Fruit fly (Drosophila melanogaster) whole organism, embryonic: ENCODE data around the gene CG32073.

Source experiments
- Awh ChIP-seq: fragments of 200-800 bp; sonication (Bioruptor generic); IDR thresholded peaks from 2 replicates; pipeline ENCODE4, ENCODE4 v1.3.6; 2022; ENCODE audit warnings: missing biosample characterization, missing genetic modification characterization
- CG11504 ChIP-seq: fragments of 200-800 bp; sonication (Bioruptor generic); optimal IDR thresholded peaks from 3 replicates; lab custom pipeline; 2019; ENCODE audit warnings: missing biosample characterization, mild to moderate bottlenecking, missing genetic modification characterization, moderate library complexity
- CG12071 ChIP-seq: fragments of 200-800 bp; sonication (Bioruptor generic); optimal IDR thresholded peaks from 3 replicates; lab custom pipeline; 2018; ENCODE audit warnings: missing biosample characterization, mild to moderate bottlenecking, missing genetic modification characterization
- CG12391 ChIP-seq: fragments of 200-800 bp; sonication (Bioruptor generic); optimal IDR thresholded peaks from 3 replicates; lab custom pipeline; 2018; ENCODE audit warnings: missing biosample characterization, mild to moderate bottlenecking, missing genetic modification characterization, moderate library complexity
- CG13296 ChIP-seq: fragments of 200-800 bp; sonication (Bioruptor generic); optimal IDR thresholded peaks from 3 replicates; lab custom pipeline; 2018; ENCODE audit warnings: missing biosample characterization, mild to moderate bottlenecking, missing genetic modification characterization
- CG14667 ChIP-seq: fragments of 200-800 bp; sonication (Bioruptor generic); IDR thresholded peaks from 2 replicates; pipeline ENCODE4 v1.3.6; 2022; ENCODE audit warnings: missing biosample characterization, missing genetic modification characterization
- CG15011 ChIP-seq: fragments of 200-800 bp; sonication (Bioruptor generic); optimal IDR thresholded peaks from 3 replicates; lab custom pipeline; 2018; ENCODE audit warnings: missing biosample characterization, mild to moderate bottlenecking, missing genetic modification characterization
- CG15269 ChIP-seq: fragments of 200-800 bp; sonication (Bioruptor generic); optimal IDR thresholded peaks from 2 replicates; lab custom pipeline; 2018; ENCODE audit warnings: missing biosample characterization, mild to moderate bottlenecking, missing genetic modification characterization, moderate library complexity
- CG16779 ChIP-seq: fragments of 200-800 bp; sonication (Bioruptor generic); IDR thresholded peaks from 2 replicates; pipeline ENCODE4 v1.3.6; 2022; ENCODE audit warnings: missing biosample characterization, missing genetic modification characterization
- CG16863 ChIP-seq: fragments of 200-800 bp; sonication (Bioruptor generic); optimal IDR thresholded peaks from 3 replicates; lab custom pipeline; 2016; ENCODE audit warnings: missing biosample characterization, missing genetic modification characterization
- CG17829 ChIP-seq: fragments of 200-800 bp; optimal IDR thresholded peaks from 2 replicates; lab custom pipeline; 2019; ENCODE audit warnings: missing biosample characterization, mild to moderate bottlenecking, missing genetic modification characterization, moderate library complexity
- CG1832 ChIP-seq: fragments of 200-800 bp; sonication (Bioruptor generic); optimal IDR thresholded peaks from 2 replicates; lab custom pipeline; 2017; ENCODE audit warnings: missing biosample characterization, mild to moderate bottlenecking, missing genetic modification characterization, inconsistent platforms
- CG18476 ChIP-seq: fragments of 200-800 bp; sonication (Bioruptor generic); optimal IDR thresholded peaks from 2 replicates; lab custom pipeline; 2016; ENCODE audit warnings: missing biosample characterization, mild to moderate bottlenecking, missing genetic modification characterization
- CG30431 ChIP-seq: fragments of 200-800 bp; sonication (Bioruptor generic); optimal IDR thresholded peaks from 2 replicates; lab custom pipeline; 2017; ENCODE audit warnings: missing biosample characterization, missing genetic modification characterization
- CG31441 ChIP-seq: fragments of 200-800 bp; sonication (Bioruptor generic); IDR thresholded peaks from 2 replicates; pipeline ENCODE4 v1.3.6; 2022; ENCODE audit warnings: missing biosample characterization, missing genetic modification characterization
- CG3163 ChIP-seq: fragments of 200-800 bp; sonication (Bioruptor generic); optimal IDR thresholded peaks from 3 replicates; lab custom pipeline; 2016; ENCODE audit warnings: missing biosample characterization, missing genetic modification characterization
- CG32532 ChIP-seq: fragments of 200-800 bp; sonication (Bioruptor generic); IDR thresholded peaks from 2 replicates; pipeline ENCODE4 v1.3.6; 2022; ENCODE audit warnings: missing biosample characterization, missing genetic modification characterization
- CG6765 ChIP-seq: fragments of 200-800 bp; sonication (Bioruptor generic); optimal IDR thresholded peaks from 3 replicates; lab custom pipeline; 2017; ENCODE audit warnings: missing biosample characterization, mild to moderate bottlenecking, missing genetic modification characterization
- CG6791 ChIP-seq: fragments of 200-800 bp; sonication (Bioruptor generic); IDR thresholded peaks from 3 replicates; pipeline ENCODE4 v1.3.6; 2022; ENCODE audit warnings: missing biosample characterization, missing genetic modification characterization; ENCODE audit not compliant: partially characterized antibody
- CG8924 ChIP-seq: fragments of 200-800 bp; optimal IDR thresholded peaks from 3 replicates; lab custom pipeline; 2019; ENCODE audit warnings: missing biosample characterization, mild to moderate bottlenecking, missing genetic modification characterization, moderate library complexity
- CoRest ChIP-seq: fragments of 200-800 bp; sonication (Bioruptor generic); optimal IDR thresholded peaks from 3 replicates; lab custom pipeline; 2018; ENCODE audit warnings: missing biosample characterization, mild to moderate bottlenecking, missing genetic modification characterization, moderate library complexity
- CrebB ChIP-seq: fragments of 200-800 bp; sonication (Bioruptor generic); optimal IDR thresholded peaks from 3 replicates; lab custom pipeline; 2018; ENCODE audit warnings: missing biosample characterization, mild to moderate bottlenecking, missing genetic modification characterization
- Drgx ChIP-seq: fragments of 200-800 bp; sonication (Bioruptor generic); IDR thresholded peaks from 2 replicates; pipeline ENCODE4 v1.3.6; 2022; ENCODE audit warnings: missing biosample characterization, missing genetic modification characterization
- Ets65A ChIP-seq: fragments of 200-800 bp; sonication (Bioruptor generic); peaks from one replicate; lab custom pipeline; 2016; ENCODE audit warnings: missing biosample characterization, missing genetic modification characterization
- Fer1 ChIP-seq: fragments of 200-800 bp; sonication (Bioruptor generic); optimal IDR thresholded peaks from 2 replicates; lab custom pipeline; 2017; ENCODE audit warnings: missing biosample characterization, mild to moderate bottlenecking, missing genetic modification characterization
- HLH3B ChIP-seq: fragments of 200-800 bp; sonication (Bioruptor generic); IDR thresholded peaks from 2 replicates; pipeline ENCODE4 v1.3.6; 2022; ENCODE audit warnings: missing biosample characterization, missing genetic modification characterization
- Med ChIP-seq: fragments of 200-800 bp; sonication (Bioruptor generic); peaks from one replicate; lab custom pipeline; 2016; ENCODE audit warnings: missing biosample characterization, missing genetic modification characterization, mild to moderate bottlenecking, inconsistent platforms, moderate library complexity
- Opbp ChIP-seq: fragments of 200-800 bp; sonication (Bioruptor generic); IDR thresholded peaks from 3 replicates; pipeline ENCODE4 v1.3.6; 2022; ENCODE audit warnings: missing biosample characterization, missing genetic modification characterization; ENCODE audit not compliant: partially characterized antibody
- Ptx1 ChIP-seq: fragments of 200-800 bp; sonication (Bioruptor generic); IDR thresholded peaks from 2 replicates; pipeline ENCODE4 v1.3.6; 2022; ENCODE audit warnings: missing biosample characterization, missing genetic modification characterization
- Rfx ChIP-seq: fragments of 200-800 bp; sonication (Bioruptor generic); IDR thresholded peaks from 2 replicates; pipeline ENCODE4 v1.3.6; 2022; ENCODE audit warnings: missing biosample characterization, missing genetic modification characterization
- Sin3A ChIP-seq: fragments of >200 bp; optimal IDR thresholded peaks from 2 replicates; lab custom pipeline; 2018
- Sox102F ChIP-seq: fragments of 200-800 bp; sonication (Bioruptor generic); optimal IDR thresholded peaks from 2 replicates; lab custom pipeline; 2018; ENCODE audit warnings: missing biosample characterization, mild to moderate bottlenecking, missing genetic modification characterization, moderate library complexity
- Xbp1 ChIP-seq: fragments of 200-800 bp; sonication (Bioruptor generic); optimal IDR thresholded peaks from 3 replicates; lab custom pipeline; 2016; ENCODE audit warnings: missing biosample characterization, mild to moderate bottlenecking, missing genetic modification characterization
- Xrp1 ChIP-seq: fragments of 200-800 bp; sonication (Bioruptor generic); IDR thresholded peaks from 2 replicates; pipeline ENCODE4 v1.3.6; 2022; ENCODE audit warnings: missing biosample characterization, missing genetic modification characterization
- ash1 ChIP-seq: fragments of 200-800 bp; sonication (Bioruptor generic); optimal IDR thresholded peaks from 2 replicates; lab custom pipeline; 2018; ENCODE audit warnings: missing biosample characterization, mild to moderate bottlenecking, missing genetic modification characterization
- bsh ChIP-seq, 2 experiments: fragments of 200-800 bp; sonication (Bioruptor generic); optimal IDR thresholded peaks; 2 replicates each; lab custom pipeline; 2017 to 2018; ENCODE audit warnings: mild to moderate bottlenecking in 2 of 2, missing biosample characterization in 2 of 2, missing genetic modification characterization in 2 of 2, moderate library complexity in 1 of 2
- chif ChIP-seq, 2 experiments: fragments of 200-800 bp; sonication (Bioruptor generic); optimal IDR thresholded peaks; 3 replicates each; lab custom pipeline; 2016; ENCODE audit warnings: missing biosample characterization in 2 of 2, missing genetic modification characterization in 2 of 2
- chn ChIP-seq: fragments of 200-800 bp; sonication (Bioruptor generic); optimal IDR thresholded peaks from 2 replicates; lab custom pipeline; 2016; ENCODE audit warnings: missing biosample characterization, missing genetic modification characterization
- kah ChIP-seq: fragments of 200-800 bp; sonication (Bioruptor generic); optimal IDR thresholded peaks from 2 replicates; lab custom pipeline; 2018; ENCODE audit warnings: missing biosample characterization, mild to moderate bottlenecking, missing genetic modification characterization
- klu ChIP-seq: fragments of 200-800 bp; sonication (Bioruptor generic); IDR thresholded peaks from 2 replicates; pipeline ENCODE4 v1.3.6; 2022; ENCODE audit warnings: missing biosample characterization, missing genetic modification characterization
- lmd ChIP-seq: fragments of 200-800 bp; sonication (Bioruptor generic); IDR thresholded peaks from 2 replicates; pipeline ENCODE4 v1.3.6; 2022; ENCODE audit warnings: missing biosample characterization, missing genetic modification characterization
- mam ChIP-seq: fragments of 200-800 bp; sonication (Bioruptor generic); optimal IDR thresholded peaks from 3 replicates; lab custom pipeline; 2016; ENCODE audit warnings: missing biosample characterization, missing genetic modification characterization
- nerfin-1 ChIP-seq: fragments of 200-800 bp; sonication (Bioruptor generic); optimal IDR thresholded peaks from 3 replicates; lab custom pipeline; 2019; ENCODE audit warnings: missing biosample characterization, mild to moderate bottlenecking, missing genetic modification characterization, moderate library complexity
- nmo ChIP-seq: fragments of 200-800 bp; sonication (Bioruptor generic); optimal IDR thresholded peaks from 2 replicates; lab custom pipeline; 2018; ENCODE audit warnings: missing biosample characterization, mild to moderate bottlenecking, missing genetic modification characterization, moderate library complexity
- pan ChIP-seq, 4 experiments: fragments of >200 bp in 3 of 4; fragments of 200-800 bp in 1 of 4; sonication (Bioruptor generic) in 1 of 4; optimal IDR thresholded peaks in 3 of 4; IDR thresholded peaks in 1 of 4; 2 replicates each; pipeline versions ENCODE4 v1.3.6 to Lab custom; 2017 to 2022; ENCODE audit warnings: missing biosample characterization in 2 of 4, missing genetic modification characterization in 2 of 4, mixed read lengths in 1 of 4
- prd ChIP-seq, 3 experiments: fragments of >200 bp in 2 of 3; fragments of 200-800 bp in 1 of 3; sonication (Bioruptor generic) in 1 of 3; optimal IDR thresholded peaks in 2 of 3; IDR thresholded peaks in 1 of 3; 2 replicates in 2 of 3; 3 replicates in 1 of 3; pipeline versions ENCODE4 v1.3.6 to Lab custom; 2017 to 2022; ENCODE audit warnings: missing biosample characterization in 1 of 3, missing genetic modification characterization in 1 of 3
- sqz ChIP-seq: fragments of 200-800 bp; sonication (Bioruptor generic); optimal IDR thresholded peaks from 3 replicates; lab custom pipeline; 2018; ENCODE audit warnings: missing biosample characterization, mild to moderate bottlenecking, missing genetic modification characterization
- sr ChIP-seq: fragments of 200-800 bp; sonication (Bioruptor generic); IDR thresholded peaks from 3 replicates; pipeline ENCODE4 v1.3.6; 2022; ENCODE audit warnings: missing biosample characterization, missing genetic modification characterization
- vfl ChIP-seq: fragments of 200-800 bp; sonication (Bioruptor generic); optimal IDR thresholded peaks from 2 replicates; lab custom pipeline; 2016; ENCODE audit warnings: missing biosample characterization, missing genetic modification characterization
- zen2 ChIP-seq: fragments of 200-800 bp; sonication (Bioruptor generic); IDR thresholded peaks from 3 replicates; pipeline ENCODE4 v1.3.6; 2022; ENCODE audit warnings: missing biosample characterization, missing genetic modification characterization; ENCODE audit not compliant: partially characterized antibody

CG32073 gene

dm6 chr3L:11155380-11155779, 48.0 kb upstream of the CG32073 start (continued):
- TF ChIP-seq prd (optimal IDR thresholded peaks at IDR 0.05; lab: Kevin White, UChicago) (no peak), prd (GFP tag; IDR thresholded peaks at IDR 0.05; lab: Robert Waterston, UW) (peak; percentile 29; the same call in 1 of the 3 replicates), CG6791 (GFP tag; lab: Robert Waterston, UW) (no peak), CG32532 (peak; percentile 25; the same call in 1 of the 2 replicates), CoRest (tag; lab: Kevin White, UChicago) (peak; percentile 7), CG6765 (GFP tag; lab: Kevin White, UChicago) (no peak), kah (GFP tag; lab: Kevin White, UChicago) (no peak), Ets65A (GFP tag; lab: Kevin White, UChicago) (peak; percentile 14), mam (no peak), Rfx (peak; percentile 39), CG14667 (0 out of 2 replicates have a peak, but pooled peaks have one; percentile 22), nmo (GFP tag; lab: Kevin White, UChicago) (no peak), chif (GFP tag; optimal IDR thresholded peaks at IDR 0.05; lab: Kevin White, UChicago) (peak in 1 of 2 experiments; percentile 36), Ptx1 (GFP tag; lab: Robert Waterston, UW) (0 out of 2 replicates have a peak, but pooled peaks have one; percentile 13), CrebB (no peak), CG16779 (GFP tag; lab: Robert Waterston, UW) (no peak), pan (optimal IDR thresholded peaks at IDR 0.05; lab: Kevin White, UChicago) (no peak), pan (GFP tag; optimal IDR thresholded peaks at IDR 0.05 in 1 of 2, IDR thresholded peaks at IDR 0.05 in 1 of 2) (peak in 1 of 2 experiments; percentile 64), sr (GFP tag; lab: Robert Waterston, UW) (no peak), CG17829 (tag; lab: Kevin White, UChicago) (no peak), klu (GFP tag; lab: Robert Waterston, UW) (0 out of 2 replicates have a peak, but pooled peaks have one; percentile 13), Opbp (GFP tag; lab: Robert Waterston, UW) (no peak), CG15269 (tag; lab: Kevin White, UChicago) (peak; percentile 18), CG16863 (no peak), chn (GFP tag; lab: Kevin White, UChicago) (no peak), CG11504 (tag; lab: Kevin White, UChicago) (no peak), sqz (GFP tag; lab: Kevin White, UChicago) (no peak), bsh (GFP tag; optimal IDR thresholded peaks at IDR 0.05; lab: Kevin White, UChicago) (peak in 1 of 2 experiments; percentile 25), ash1 (GFP tag; lab: Kevin White, UChicago) (no peak), CG8924 (tag; lab: Kevin White, UChicago) (no peak), CG15011 (GFP tag; lab: Kevin White, UChicago) (no peak), CG31441 (GFP tag; lab: Robert Waterston, UW) (0 out of 2 replicates have a peak, but pooled peaks have one; percentile 10), Sin3A (lab: Kevin White, UChicago) (no peak), CG13296 (GFP tag; lab: Kevin White, UChicago) (no peak), Xrp1 (GFP tag; lab: Robert Waterston, UW) (no peak), vfl (GFP tag; lab: Kevin White, UChicago) (no peak), CG12391 (peak; percentile 15), nerfin-1 (tag; lab: Kevin White, UChicago) (no peak), Sox102F (GFP tag; lab: Kevin White, UChicago) (peak; percentile 44), lmd (GFP tag; lab: Robert Waterston, UW) (peak; percentile 5), Med (GFP tag; lab: Kevin White, UChicago) (peak; percentile 72), zen2 (GFP tag; lab: Robert Waterston, UW) (no peak), Awh (GFP tag; lab: Robert Waterston, UW) (peak; percentile 33; the same call in 1 of the 2 replicates), HLH3B (GFP tag; lab: Robert Waterston, UW) (0 out of 2 replicates have a peak, but pooled peaks have one; percentile 17), Fer1 (GFP tag; lab: Kevin White, UChicago) (no peak), Drgx (GFP tag; lab: Robert Waterston, UW) (peak; percentile 78), CG3163 (GFP tag; lab: Kevin White, UChicago) (no peak), Xbp1 (GFP tag; lab: Kevin White, UChicago) (peak; percentile 24), CG18476 (GFP tag; lab: Kevin White, UChicago) (no peak), CG12071 (GFP tag; lab: Kevin White, UChicago) (no peak), CG1832 (GFP tag; lab: Kevin White, UChicago) (no peak), CG30431 (GFP tag; lab: Kevin White, UChicago) (peak; percentile 6)
